Worm (Caenorhabditis elegans) whole organism, L1 larva: Measurements from ENCODE around the gene F45G2.8.

ENCODE experiments used
- C04F5.9 ChIP-seq: sonication (generic microtip); optimal IDR thresholded peaks from 2 replicates; lab custom pipeline; 2016; ENCODE audit warnings: missing genetic modification characterization, missing compliant biosample characterization
- C16A3.4 ChIP-seq: fragments of 150-350 bp; optimal IDR thresholded peaks from 2 replicates; lab custom pipeline; 2014; ENCODE audit warnings: missing biosample characterization, missing genetic modification characterization
- C34B4.2 ChIP-seq: sonication (generic microtip); optimal IDR thresholded peaks from 2 replicates; lab custom pipeline; 2017; ENCODE audit warnings: mild to moderate bottlenecking, missing genetic modification characterization, missing compliant biosample characterization
- F16B12.6 ChIP-seq: fragments of 150-350 bp; optimal IDR thresholded peaks from 2 replicates; lab custom pipeline; 2014; ENCODE audit warnings: missing biosample characterization, missing genetic modification characterization
- aha-1 ChIP-seq: fragments of 150-350 bp; optimal IDR thresholded peaks from 2 replicates; lab custom pipeline; 2014; ENCODE audit warnings: missing biosample characterization, missing genetic modification characterization
- alr-1 ChIP-seq: fragments of 200-800 bp; sonication (Bioruptor generic); optimal IDR thresholded peaks from 2 replicates; lab custom pipeline; 2018; ENCODE audit warnings: borderline replicate concordance, mild to moderate bottlenecking, missing genetic modification characterization, missing compliant biosample characterization
- ceh-63 ChIP-seq: fragments of 200-800 bp; sonication (Bioruptor generic); optimal IDR thresholded peaks from 2 replicates; lab custom pipeline; 2018; ENCODE audit warnings: mild to moderate bottlenecking, missing genetic modification characterization, missing compliant biosample characterization
- ceh-82 ChIP-seq, 3 experiments: fragments of 150-350 bp in 1 of 3; sonication (generic microtip) in 2 of 3; optimal IDR thresholded peaks; 2 replicates each; lab custom pipeline; 2014 to 2017; ENCODE audit warnings: missing biosample characterization in 3 of 3, missing genetic modification characterization in 3 of 3
- ceh-90 ChIP-seq: sonication (generic microtip); optimal IDR thresholded peaks from 2 replicates; lab custom pipeline; 2016; ENCODE audit warnings: missing genetic modification characterization, missing compliant biosample characterization
- dpl-1 ChIP-seq, 3 experiments: fragments of 150-350 bp in 2 of 3; sonication (generic microtip) in 1 of 3; optimal IDR thresholded peaks; 2 replicates each; lab custom pipeline; 2014 to 2017; ENCODE audit warnings: missing biosample characterization in 3 of 3, missing genetic modification characterization in 3 of 3, missing genetic modification reagents in 3 of 3
- dsc-1 ChIP-seq: sonication (generic microtip); optimal IDR thresholded peaks from 2 replicates; lab custom pipeline; 2016; ENCODE audit warnings: mild to moderate bottlenecking, missing genetic modification characterization, missing compliant biosample characterization
- efl-1 ChIP-seq, 4 experiments: fragments of 150-350 bp; optimal IDR thresholded peaks in 3 of 4; peaks in 1 of 4; 1 replicate in 1 of 4; 2 replicates in 3 of 4; lab custom pipeline; 2014; ENCODE audit warnings: missing biosample characterization in 2 of 4, missing genetic modification characterization in 2 of 4, missing genetic modification reagents in 2 of 4
- elt-2 ChIP-seq: sonication (generic microtip); optimal IDR thresholded peaks from 2 replicates; lab custom pipeline; 2016; ENCODE audit warnings: missing genetic modification characterization, mild to moderate bottlenecking, inconsistent platforms, missing compliant biosample characterization, missing genetic modification reagents
- fkh-10 ChIP-seq: sonication (generic microtip); optimal IDR thresholded peaks from 2 replicates; lab custom pipeline; 2017; ENCODE audit warnings: missing biosample characterization, missing genetic modification reagents, missing genetic modification characterization
- fkh-4 ChIP-seq: sonication (generic microtip); optimal IDR thresholded peaks from 2 replicates; lab custom pipeline; 2016; ENCODE audit warnings: missing compliant biosample characterization, missing genetic modification characterization, borderline replicate concordance
- fkh-8 ChIP-seq: sonication (generic microtip); optimal IDR thresholded peaks from 2 replicates; lab custom pipeline; 2016; ENCODE audit warnings: mild to moderate bottlenecking, missing genetic modification characterization, missing compliant biosample characterization
- grh-1 ChIP-seq: fragments of 200-800 bp; sonication (Bioruptor generic); IDR thresholded peaks from 2 replicates; pipeline ENCODE4 v1.3.6; 2022; ENCODE audit warnings: missing genetic modification reagents, missing genetic modification characterization, missing compliant biosample characterization
- hpl-2 ChIP-seq: fragments of 150-350 bp; optimal IDR thresholded peaks from 2 replicates; lab custom pipeline; 2014; ENCODE audit warnings: missing biosample characterization, missing genetic modification reagents, missing genetic modification characterization
- irx-1 ChIP-seq: sonication (generic microtip); optimal IDR thresholded peaks from 2 replicates; lab custom pipeline; 2016; ENCODE audit warnings: missing genetic modification characterization, missing compliant biosample characterization
- isw-1 ChIP-seq: fragments of 200-800 bp; sonication (Bioruptor generic); IDR thresholded peaks from 2 replicates; pipeline ENCODE4 v1.3.6; 2022; ENCODE audit warnings: missing genetic modification characterization, missing compliant biosample characterization
- jun-1 ChIP-seq: fragments of 150-350 bp; optimal IDR thresholded peaks from 2 replicates; lab custom pipeline; 2014; ENCODE audit warnings: missing biosample characterization, missing genetic modification reagents, missing genetic modification characterization
- lin-14 ChIP-seq: fragments of 200-800 bp; sonication (Bioruptor generic); optimal IDR thresholded peaks from 2 replicates; lab custom pipeline; 2018; ENCODE audit warnings: mild to moderate bottlenecking, missing genetic modification characterization, moderate library complexity, missing compliant biosample characterization
- lin-35 ChIP-seq, 2 experiments: fragments of 150-350 bp; optimal IDR thresholded peaks; 2 replicates each; lab custom pipeline; 2014; ENCODE audit warnings: missing biosample characterization in 2 of 2, missing genetic modification characterization in 2 of 2, missing genetic modification reagents in 2 of 2
- lin-39 ChIP-seq: fragments of 150-350 bp; optimal IDR thresholded peaks from 2 replicates; lab custom pipeline; 2014; ENCODE audit warnings: missing biosample characterization, missing genetic modification reagents, missing genetic modification characterization
- lir-3 ChIP-seq: sonication (generic microtip); optimal IDR thresholded peaks from 2 replicates; lab custom pipeline; 2016; ENCODE audit warnings: mild to moderate bottlenecking, missing genetic modification characterization, moderate library complexity, missing compliant biosample characterization; ENCODE audit not compliant: poor library complexity
- lsy-2 ChIP-seq, 2 experiments: fragments of 150-350 bp; optimal IDR thresholded peaks; 2 replicates each; lab custom pipeline; 2014; ENCODE audit warnings: missing biosample characterization in 2 of 2, missing genetic modification characterization in 2 of 2
- mdl-1 ChIP-seq, 2 experiments: fragments of 150-350 bp; optimal IDR thresholded peaks; 2 replicates each; lab custom pipeline; 2014 to 2017; ENCODE audit warnings: missing biosample characterization in 2 of 2, missing genetic modification characterization in 2 of 2, inconsistent platforms in 1 of 2
- mef-2 ChIP-seq: fragments of 150-350 bp; optimal IDR thresholded peaks from 2 replicates; lab custom pipeline; 2014; ENCODE audit warnings: missing biosample characterization, missing genetic modification characterization
- mep-1 ChIP-seq: fragments of 150-350 bp; optimal IDR thresholded peaks from 2 replicates; lab custom pipeline; 2014; ENCODE audit warnings: missing biosample characterization, missing genetic modification characterization
- nhr-12 ChIP-seq: sonication (generic microtip); optimal IDR thresholded peaks from 2 replicates; lab custom pipeline; 2017; ENCODE audit warnings: missing biosample characterization, missing genetic modification characterization
- nhr-76 ChIP-seq: sonication (generic microtip); optimal IDR thresholded peaks from 2 replicates; lab custom pipeline; 2017; ENCODE audit warnings: missing biosample characterization, missing genetic modification characterization
- nhr-77 ChIP-seq: fragments of 150-350 bp; optimal IDR thresholded peaks from 2 replicates; lab custom pipeline; 2014; ENCODE audit warnings: missing biosample characterization, missing genetic modification characterization
- nhr-85 ChIP-seq: sonication (generic microtip); peaks from one replicate; lab custom pipeline; 2016; ENCODE audit warnings: missing genetic modification characterization, inconsistent platforms, missing compliant biosample characterization
- pax-3 ChIP-seq: fragments of 200-800 bp; sonication (Bioruptor generic); optimal IDR thresholded peaks from 2 replicates; lab custom pipeline; 2018; ENCODE audit warnings: mild to moderate bottlenecking, missing genetic modification characterization, moderate library complexity, missing compliant biosample characterization
- pqm-1 ChIP-seq: sonication (generic microtip); optimal IDR thresholded peaks from 3 replicates; lab custom pipeline; 2017; ENCODE audit warnings: missing biosample characterization, missing genetic modification characterization
- skn-1 ChIP-seq: fragments of 150-350 bp; optimal IDR thresholded peaks from 2 replicates; lab custom pipeline; 2014; ENCODE audit warnings: missing biosample characterization, missing genetic modification characterization
- snpc-4 ChIP-seq: fragments of 150-350 bp; optimal IDR thresholded peaks from 2 replicates; lab custom pipeline; 2014; ENCODE audit warnings: missing biosample characterization, missing genetic modification characterization
- sox-4 ChIP-seq: sonication (generic microtip); optimal IDR thresholded peaks from 2 replicates; lab custom pipeline; 2016; ENCODE audit warnings: missing genetic modification characterization, missing compliant biosample characterization
- sptf-1 ChIP-seq: fragments of 150-350 bp; optimal IDR thresholded peaks from 2 replicates; lab custom pipeline; 2014; ENCODE audit warnings: missing biosample characterization, missing genetic modification characterization
- swsn-7 ChIP-seq: sonication (generic microtip); optimal IDR thresholded peaks from 2 replicates; lab custom pipeline; 2016; ENCODE audit warnings: missing genetic modification characterization, missing compliant biosample characterization
- tbx-2 ChIP-seq: sonication (generic microtip); optimal IDR thresholded peaks from 2 replicates; lab custom pipeline; 2016; ENCODE audit warnings: missing genetic modification characterization, missing compliant biosample characterization
- unc-130 ChIP-seq: fragments of 150-350 bp; optimal IDR thresholded peaks from 2 replicates; lab custom pipeline; 2017; ENCODE audit warnings: missing biosample characterization, missing genetic modification characterization, inconsistent platforms
- unc-62 ChIP-seq: fragments of 150-350 bp; optimal IDR thresholded peaks from 2 replicates; lab custom pipeline; 2014; ENCODE audit warnings: missing biosample characterization, missing genetic modification reagents, missing genetic modification characterization
- unc-98 ChIP-seq: fragments of 200-800 bp; sonication (Bioruptor generic); IDR thresholded peaks from 2 replicates; pipeline ENCODE4 v1.3.6; 2022; ENCODE audit warnings: missing genetic modification characterization, missing compliant biosample characterization
- xbp-1 ChIP-seq: sonication (generic microtip); optimal IDR thresholded peaks from 2 replicates; lab custom pipeline; 2016; ENCODE audit warnings: missing genetic modification characterization, missing compliant biosample characterization
- zip-4 ChIP-seq: fragments of 200-800 bp; sonication (Bioruptor generic); optimal IDR thresholded peaks from 2 replicates; lab custom pipeline; 2018; ENCODE audit warnings: mild to moderate bottlenecking, missing genetic modification characterization, moderate library complexity, missing compliant biosample characterization
- ztf-11 ChIP-seq, 2 experiments: sonication (generic microtip); optimal IDR thresholded peaks; 2 replicates each; lab custom pipeline; 2016 to 2017; ENCODE audit warnings: missing genetic modification characterization in 2 of 2, missing biosample characterization in 1 of 2, missing compliant biosample characterization in 1 of 2
- ztf-4 ChIP-seq: fragments of 150-350 bp; optimal IDR thresholded peaks from 2 replicates; lab custom pipeline; 2014; ENCODE audit warnings: missing biosample characterization, missing genetic modification characterization

Gene F45G2.8

DNA sequence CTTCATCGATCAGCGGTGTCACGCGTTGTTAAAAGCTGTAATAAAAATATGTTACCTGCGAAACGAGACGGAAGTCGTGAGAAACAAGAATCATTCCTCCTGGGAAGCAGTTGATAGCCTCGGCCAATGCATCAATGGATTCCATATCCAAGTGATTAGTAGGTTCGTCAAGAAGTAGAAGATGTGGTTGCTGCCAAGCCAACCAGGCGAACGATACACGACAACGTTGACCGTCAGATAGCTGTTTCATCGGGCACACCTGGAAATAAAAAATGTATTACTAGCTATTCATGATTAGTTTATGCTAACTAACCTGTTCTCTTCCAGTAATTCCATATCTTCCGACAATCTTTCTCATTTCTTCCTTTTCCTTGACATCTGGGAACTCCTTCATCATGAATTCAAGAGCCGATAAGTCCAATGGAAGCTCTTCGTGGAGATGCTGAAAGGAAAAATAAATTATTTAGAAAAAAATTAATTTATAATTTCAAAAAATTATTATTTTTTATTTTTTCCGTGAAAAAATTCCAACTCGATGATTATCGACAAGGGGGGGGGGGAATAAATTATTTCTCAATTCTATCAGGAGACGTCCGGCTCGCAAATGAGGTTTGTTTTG is 23.6 kb upstream of the F45G2.8 start, which contains the start of gene tag-164:
TSS of gene tag-164 (plus strand) at position 569 of the 619 bp plus-strand sequence.
- TF ChIP-seq snpc-4 (tag; lab: Kevin White, UChicago), result no peak
- no peak for TF ChIP-seq lin-14 (GFP tag; lab: Kevin White, UChicago)
- no peak for TF ChIP-seq ztf-11 (tag; optimal IDR thresholded peaks at IDR 0.05; lab: Kevin White, UChicago)
- no peak for TF ChIP-seq lin-35 (GFP tag; optimal IDR thresholded peaks at IDR 0.05; lab: Kevin White, UChicago)
- TF ChIP-seq mdl-1 (tag; optimal IDR thresholded peaks at IDR 0.05; lab: Kevin White, UChicago), result no peak
- TF ChIP-seq tbx-2 (tag; lab: Kevin White, UChicago), result no peak
- TF ChIP-seq aha-1 (tag; lab: Kevin White, UChicago), result no peak
- no peak for TF ChIP-seq dsc-1
- no peak for TF ChIP-seq ztf-4
- no peak for TF ChIP-seq nhr-77
- TF ChIP-seq nhr-76 (tag; lab: Kevin White, UChicago), result no peak
- no peak for TF ChIP-seq F16B12.6 (tag; lab: Kevin White, UChicago)
- no peak for TF ChIP-seq lsy-2 (tag; optimal IDR thresholded peaks at IDR 0.05; lab: Kevin White, UChicago)
- TF ChIP-seq unc-62 (GFP tag; lab: Kevin White, UChicago), result no peak
- TF ChIP-seq pax-3 (tag; lab: Kevin White, UChicago), result no peak
- no peak for TF ChIP-seq ceh-63 (GFP tag; lab: Kevin White, UChicago)
- no peak for TF ChIP-seq sptf-1 (tag; lab: Kevin White, UChicago)
- TF ChIP-seq, all 84 proteins: peak for 0

- no peak for TF ChIP-seq grh-1
- TF ChIP-seq elt-2, result no peak
- no peak for TF ChIP-seq hpl-2 (GFP tag; lab: Kevin White, UChicago)
- no peak for TF ChIP-seq isw-1 (GFP tag; lab: Robert Waterston, UW)
Measured at ce11 chrIII:13457305-13457704, 21.8 kb upstream of the F45G2.8 start.

- TF ChIP-seq skn-1 (tag; lab: Kevin White, UChicago) (peak; percentile 21), snpc-4 (tag; lab: Kevin White, UChicago) (no peak), dsc-1 (no peak), swsn-7 (tag; lab: Kevin White, UChicago) (peak; percentile 32), efl-1 (optimal IDR thresholded peaks at IDR 0.05; lab: Kevin White, UChicago) (peak; percentile 27), efl-1 (GFP tag; optimal IDR thresholded peaks at IDR 0.05 in 1 of 2; lab: Kevin White, UChicago) (peak; percentile 31 to 57), unc-130 (no peak), nhr-85 (no peak), fkh-4 (tag; lab: Kevin White, UChicago) (no peak), ceh-82 (tag; optimal IDR thresholded peaks at IDR 0.05; lab: Kevin White, UChicago) (peak in 2 of 3 experiments; percentile 4 to 41), C34B4.2 (tag; lab: Kevin White, UChicago) (no peak), lin-39 (tag; lab: Kevin White, UChicago) (no peak), pqm-1 (no peak), fkh-8 (peak; percentile 43), unc-98 (GFP tag; lab: Robert Waterston, UW) (no peak), ceh-90 (tag; lab: Kevin White, UChicago) (no peak), nhr-12 (tag; lab: Kevin White, UChicago) (no peak), ztf-11 (tag; optimal IDR thresholded peaks at IDR 0.05; lab: Kevin White, UChicago) (no peak), lir-3 (tag; lab: Kevin White, UChicago) (peak; percentile 32), jun-1 (no peak), dpl-1 (GFP tag; optimal IDR thresholded peaks at IDR 0.05; lab: Kevin White, UChicago) (peak in 1 of 3 experiments; percentile 35), isw-1 (GFP tag; lab: Robert Waterston, UW) (peak; percentile 35; the same call in 1 of the 2 replicates), alr-1 (tag; lab: Kevin White, UChicago) (no peak), C16A3.4 (no peak), ztf-4 (no peak), pax-3 (tag; lab: Kevin White, UChicago) (no peak), sox-4 (tag; lab: Kevin White, UChicago) (no peak), xbp-1 (tag; lab: Kevin White, UChicago) (peak; percentile 22), mep-1 (peak; percentile 50), zip-4 (GFP tag; lab: Kevin White, UChicago) (peak; percentile 50), mef-2 (tag; lab: Kevin White, UChicago) (peak; percentile 84), fkh-10 (GFP tag; lab: Kevin White, UChicago) (peak; percentile 31), grh-1 (no peak), C04F5.9 (tag; lab: Kevin White, UChicago) (no peak), irx-1 (tag; lab: Kevin White, UChicago) (no peak)
Measured at ce11 chrIII:13455816-13456215, 20.3 kb upstream of the F45G2.8 start.
